Worm (Caenorhabditis elegans): Measurements from ENCODE around the gene Y71H2AM.6.

The Y71H2AM.6 gene

ce11 chrIII:2811410-2811809, 30.6 kb downstream of the Y71H2AM.6 start (continued):
- TF ChIP-seq zfp-2 (tag; optimal IDR thresholded peaks at IDR 0.05) = no peak
- no peak for TF ChIP-seq F44E2.7 (GFP tag; IDR thresholded peaks at IDR 0.05)
- 0 out of 2 replicates have a peak, but pooled peaks have one; percentile 23 for TF ChIP-seq arid-1 (GFP tag; conservative IDR thresholded peaks at IDR 0.05)
- TF ChIP-seq nhr-48 (tag; optimal IDR thresholded peaks at IDR 0.05) = peak; percentile 2
- no peak for TF ChIP-seq aly-2 (tag; optimal IDR thresholded peaks at IDR 0.05)
- TF ChIP-seq hmg-1.1 (GFP tag; IDR thresholded peaks at IDR 0.05) = no peak
- no peak for TF ChIP-seq Y105C5A.15 (GFP tag; IDR thresholded peaks at IDR 0.05)
- TF ChIP-seq jun-1 (tag; optimal IDR thresholded peaks at IDR 0.05) = no peak
- TF ChIP-seq gei-8 (GFP tag; optimal IDR thresholded peaks at IDR 0.05) = peak; percentile 20
- peak in 1 of 2 experiments; percentile 31 for TF ChIP-seq daf-16 (GFP tag; optimal IDR thresholded peaks at IDR 0.05)
- TF ChIP-seq daf-16 (tag; optimal IDR thresholded peaks at IDR 0.05) = peak; percentile 23
- no peak for TF ChIP-seq snpc-4 (tag; optimal IDR thresholded peaks at IDR 0.05)
- no peak for TF ChIP-seq R02D3.7 (tag; optimal IDR thresholded peaks at IDR 0.05)
- TF ChIP-seq nhr-102 (tag; optimal IDR thresholded peaks at IDR 0.05) = peak; percentile 22
- TF ChIP-seq T20F7.1 (GFP tag; optimal IDR thresholded peaks at IDR 0.05) = peak; percentile 29
- TF ChIP-seq ama-1 (optimal IDR thresholded peaks at IDR 0.05) = peak; percentile 76
- TF ChIP-seq ZK546.5 (tag; optimal IDR thresholded peaks at IDR 0.05) = no peak
- no peak for TF ChIP-seq dmd-9 (GFP tag; IDR thresholded peaks at IDR 0.05)
- TF ChIP-seq ceh-28 (tag; optimal IDR thresholded peaks at IDR 0.05) = no peak
- no peak for TF ChIP-seq lin-15B (tag; optimal IDR thresholded peaks at IDR 0.05)
- peak; percentile 82 for TF ChIP-seq lin-38 (GFP tag; IDR thresholded peaks at IDR 0.05)
- TF ChIP-seq ceh-44 (GFP tag; IDR thresholded peaks at IDR 0.05) = no peak
- no peak for TF ChIP-seq madf-5 (GFP tag; IDR thresholded peaks at IDR 0.05)
- TF ChIP-seq nhr-76 (tag; optimal IDR thresholded peaks at IDR 0.05) = no peak
- no peak for TF ChIP-seq fos-1 (tag; optimal IDR thresholded peaks at IDR 0.05)
- TF ChIP-seq nhr-6 (tag; optimal IDR thresholded peaks at IDR 0.05) = no peak
- no peak for TF ChIP-seq mep-1 (tag; optimal IDR thresholded peaks at IDR 0.05)
- no peak for TF ChIP-seq Y5F2A.4 (GFP tag; optimal IDR thresholded peaks at IDR 0.05)
- TF ChIP-seq rbr-2 (tag; optimal IDR thresholded peaks at IDR 0.05) = no peak
- no peak for TF ChIP-seq spr-1 (tag; optimal IDR thresholded peaks at IDR 0.05)
- TF ChIP-seq sdz-12 (GFP tag; optimal IDR thresholded peaks at IDR 0.05) = peak; percentile 43
- no peak; the same call in 1 of the 2 replicates for TF ChIP-seq lin-1 (GFP tag; IDR thresholded peaks at IDR 0.05)
- peak; percentile 47 for TF ChIP-seq F49E8.2 (tag; optimal IDR thresholded peaks at IDR 0.05; ENCODE audit: borderline replicate concordance)
- no peak for TF ChIP-seq hlh-11 (tag; optimal IDR thresholded peaks at IDR 0.05)
- TF ChIP-seq F37D6.2 (tag; optimal IDR thresholded peaks at IDR 0.05) = no peak
- no peak for TF ChIP-seq nhr-25 (tag; optimal IDR thresholded peaks at IDR 0.05; ENCODE audit: borderline replicate concordance, insufficient read depth)
- no peak for TF ChIP-seq cey-2 (tag; optimal IDR thresholded peaks at IDR 0.05; ENCODE audit: borderline replicate concordance, insufficient read depth)
- TF ChIP-seq zag-1 (tag; optimal IDR thresholded peaks at IDR 0.05) = no peak
- no peak for TF ChIP-seq ces-1 (GFP tag; optimal IDR thresholded peaks at IDR 0.05)
- no peak for TF ChIP-seq pqm-1 (tag; optimal IDR thresholded peaks at IDR 0.05)
- no peak for TF ChIP-seq mdt-29 (GFP tag; IDR thresholded peaks at IDR 0.05)
- no peak for TF ChIP-seq lim-7 (GFP tag; IDR thresholded peaks at IDR 0.05)
- TF ChIP-seq egl-43 (GFP tag; IDR thresholded peaks at IDR 0.05) = peak; percentile 40; the same call in 1 of the 2 replicates
- TF ChIP-seq egl-27 (tag; optimal IDR thresholded peaks at IDR 0.05) = no peak
- TF ChIP-seq unc-130 (GFP tag; optimal IDR thresholded peaks at IDR 0.05) = peak; percentile 41
- no peak for TF ChIP-seq snpc-1.2 (GFP tag; IDR thresholded peaks at IDR 0.05)
- TF ChIP-seq mes-2 (tag; optimal IDR thresholded peaks at IDR 0.05; ENCODE audit: poor library complexity, severe bottlenecking) = no peak
- TF ChIP-seq dmd-6 (GFP tag; IDR thresholded peaks at IDR 0.05) = no peak
- TF ChIP-seq php-3 (GFP tag; IDR thresholded peaks at IDR 0.05) = no peak
- no peak for TF ChIP-seq skn-1 (tag; optimal IDR thresholded peaks at IDR 0.05)
- TF ChIP-seq fkh-10 (GFP tag; optimal IDR thresholded peaks at IDR 0.05) = no peak
- no peak for TF ChIP-seq hlh-30 (tag; optimal IDR thresholded peaks at IDR 0.05; ENCODE audit: insufficient read depth)

All from whole organism, L4 larva.